Fruit fly (Drosophila melanogaster) whole organism, prepupa: ENCODE data around the gene Ir7a.

Experiments
- CG10631 ChIP-seq: fragments of 200-800 bp; sonication (Bioruptor generic); optimal IDR thresholded peaks from 2 replicates; lab custom pipeline; 2016; ENCODE audit warnings: missing biosample characterization, missing genetic modification characterization
- CG10669 ChIP-seq: fragments of 200-800 bp; sonication (Bioruptor generic); optimal IDR thresholded peaks from 3 replicates; lab custom pipeline; 2018; ENCODE audit warnings: missing biosample characterization, mild to moderate bottlenecking, missing genetic modification characterization, moderate library complexity
- CG11294 ChIP-seq: fragments of 200-800 bp; sonication (Bioruptor generic); IDR thresholded peaks from 2 replicates; pipeline ENCODE4 v1.3.6; 2022; ENCODE audit warnings: missing biosample characterization, missing genetic modification characterization
- CG1621 ChIP-seq: fragments of 200-800 bp; sonication (Bioruptor generic); optimal IDR thresholded peaks from 3 replicates; lab custom pipeline; 2018; ENCODE audit warnings: missing biosample characterization, mild to moderate bottlenecking, missing genetic modification characterization
- CG16779 ChIP-seq: fragments of 200-800 bp; sonication (Bioruptor generic); optimal IDR thresholded peaks from 3 replicates; lab custom pipeline; 2017; ENCODE audit warnings: missing biosample characterization, mild to moderate bottlenecking, missing genetic modification characterization
- CG31627 ChIP-seq: fragments of 200-800 bp; sonication (Bioruptor generic); optimal IDR thresholded peaks from 3 replicates; lab custom pipeline; 2016; ENCODE audit warnings: missing biosample characterization, missing genetic modification characterization
- CG4318 ChIP-seq: fragments of 200-800 bp; sonication (Bioruptor generic); optimal IDR thresholded peaks from 3 replicates; lab custom pipeline; 2017; ENCODE audit warnings: missing biosample characterization, mild to moderate bottlenecking, missing genetic modification characterization
- CG6808 ChIP-seq: fragments of 200-800 bp; sonication (Bioruptor generic); optimal IDR thresholded peaks from 3 replicates; lab custom pipeline; 2017; ENCODE audit warnings: missing biosample characterization, missing genetic modification characterization, mild to moderate bottlenecking, moderate library complexity, missing genetic modification reagents
- CG9139 ChIP-seq: fragments of 200-800 bp; sonication (Bioruptor generic); optimal IDR thresholded peaks from 3 replicates; lab custom pipeline; 2017; ENCODE audit warnings: missing biosample characterization, mild to moderate bottlenecking, missing genetic modification characterization
- Eip78C ChIP-seq: fragments of 200-800 bp; sonication (Bioruptor generic); peaks from one replicate; lab custom pipeline; 2016; ENCODE audit warnings: missing biosample characterization, missing genetic modification characterization
- Ets21C ChIP-seq: fragments of 200-800 bp; sonication (Bioruptor generic); optimal IDR thresholded peaks from 3 replicates; lab custom pipeline; 2016; ENCODE audit warnings: missing biosample characterization, missing genetic modification characterization
- Gug ChIP-seq: fragments of 200-800 bp; sonication (Bioruptor generic); IDR thresholded peaks from 2 replicates; pipeline ENCODE4 v1.3.6; 2022; ENCODE audit warnings: missing biosample characterization, missing genetic modification characterization
- Hr38 ChIP-seq: sonication (Bioruptor generic); optimal IDR thresholded peaks from 2 replicates; lab custom pipeline; 2016; ENCODE audit warnings: missing biosample characterization, missing genetic modification characterization
- Met ChIP-seq: fragments of 200-800 bp; sonication (Bioruptor generic); optimal IDR thresholded peaks from 3 replicates; lab custom pipeline; 2016; ENCODE audit warnings: missing biosample characterization, missing genetic modification characterization
- OdsH ChIP-seq: fragments of 200-800 bp; sonication (Bioruptor generic); optimal IDR thresholded peaks from 3 replicates; lab custom pipeline; 2016; ENCODE audit warnings: missing biosample characterization, missing genetic modification characterization
- Sox14 ChIP-seq: fragments of 200-800 bp; sonication (Bioruptor generic); optimal IDR thresholded peaks from 3 replicates; lab custom pipeline; 2016; ENCODE audit warnings: missing biosample characterization, missing genetic modification characterization
- cyc ChIP-seq: fragments of 200-800 bp; sonication (Bioruptor generic); optimal IDR thresholded peaks from 3 replicates; lab custom pipeline; 2016; ENCODE audit warnings: missing biosample characterization, missing genetic modification characterization
- dac ChIP-seq: fragments of 200-800 bp; sonication (Bioruptor generic); optimal IDR thresholded peaks from 2 replicates; lab custom pipeline; 2017; ENCODE audit warnings: missing biosample characterization, mild to moderate bottlenecking, missing genetic modification characterization
- dsx ChIP-seq: fragments of 200-800 bp; optimal IDR thresholded peaks from 3 replicates; lab custom pipeline; 2019; ENCODE audit warnings: missing biosample characterization, mild to moderate bottlenecking, missing genetic modification characterization, moderate library complexity; ENCODE audit not compliant: poor library complexity, severe bottlenecking
- eg ChIP-seq: fragments of 200-800 bp; sonication (Bioruptor generic); IDR thresholded peaks from 3 replicates; pipeline ENCODE4 v1.3.6; 2022; ENCODE audit warnings: missing biosample characterization, missing genetic modification characterization
- esn ChIP-seq: fragments of 200-800 bp; sonication (Bioruptor generic); optimal IDR thresholded peaks from 2 replicates; lab custom pipeline; 2016; ENCODE audit warnings: missing biosample characterization, mild to moderate bottlenecking, missing genetic modification characterization, moderate library complexity
- fd59A ChIP-seq: fragments of 200-800 bp; sonication (Bioruptor generic); optimal IDR thresholded peaks from 2 replicates; lab custom pipeline; 2017; ENCODE audit warnings: missing biosample characterization, mild to moderate bottlenecking, missing genetic modification characterization, missing genetic modification reagents
- fkh ChIP-seq: fragments of 200-800 bp; sonication (Bioruptor generic); optimal IDR thresholded peaks from 3 replicates; lab custom pipeline; 2017; ENCODE audit warnings: missing biosample characterization, mild to moderate bottlenecking, missing genetic modification characterization, moderate library complexity
- net ChIP-seq: fragments of 200-800 bp; sonication (Bioruptor generic); optimal IDR thresholded peaks from 3 replicates; lab custom pipeline; 2016; ENCODE audit warnings: missing biosample characterization, missing genetic modification characterization
- pdm3 ChIP-seq: fragments of 200-800 bp; sonication (Bioruptor generic); optimal IDR thresholded peaks from 3 replicates; lab custom pipeline; 2016; ENCODE audit warnings: missing biosample characterization, missing genetic modification characterization
- salr ChIP-seq, 2 experiments: fragments of 200-800 bp; sonication (Bioruptor generic); optimal IDR thresholded peaks; 3 replicates each; lab custom pipeline; 2016 to 2018; ENCODE audit warnings: missing biosample characterization in 2 of 2, missing genetic modification characterization in 2 of 2, mild to moderate bottlenecking in 1 of 2
- ss ChIP-seq, 2 experiments: fragments of 200-800 bp; sonication (Bioruptor generic); optimal IDR thresholded peaks; 2 replicates in 1 of 2; 3 replicates in 1 of 2; lab custom pipeline; 2017 to 2018; ENCODE audit warnings: mild to moderate bottlenecking in 2 of 2, missing biosample characterization in 2 of 2, missing genetic modification characterization in 2 of 2, moderate library complexity in 1 of 2
- svp ChIP-seq: fragments of 200-800 bp; sonication (Bioruptor generic); peaks from one replicate; lab custom pipeline; 2016; ENCODE audit warnings: missing biosample characterization, missing genetic modification characterization
- topi ChIP-seq: fragments of 200-800 bp; sonication (Bioruptor generic); optimal IDR thresholded peaks from 3 replicates; lab custom pipeline; 2016; ENCODE audit warnings: missing biosample characterization, missing genetic modification characterization
- vri ChIP-seq: fragments of 200-800 bp; sonication (Bioruptor generic); optimal IDR thresholded peaks from 3 replicates; lab custom pipeline; 2016; ENCODE audit warnings: missing biosample characterization, mild to moderate bottlenecking, missing genetic modification characterization

The Ir7a gene

dm6 chrX:7734131-7734930 is 30.5 kb upstream of the Ir7a start, which contains the start of the genes Pdp and Rab39 (continued):
- peak; percentile 48 for TF ChIP-seq dac (GFP tag; lab: Kevin White, UChicago)
- TF ChIP-seq fd59A (GFP tag; lab: Kevin White, UChicago) = peak; percentile 17
- no peak for TF ChIP-seq CG9139 (GFP tag; lab: Kevin White, UChicago)
- TF ChIP-seq Eip78C (GFP tag; lab: Kevin White, UChicago) = peak; percentile 90
- TF ChIP-seq cyc = peak; percentile 74
- TF ChIP-seq esn (GFP tag; lab: Kevin White, UChicago) = peak; percentile 80
- TF ChIP-seq CG10669 (GFP tag; lab: Kevin White, UChicago) = peak; percentile 58
- TF ChIP-seq CG6808 (GFP tag; lab: Kevin White, UChicago) = peak; percentile 19
- peak; percentile 61 for TF ChIP-seq Ets21C
- no peak for TF ChIP-seq Hr38 (GFP tag; lab: Kevin White, UChicago)
- peak; percentile 64 for TF ChIP-seq CG4318 (GFP tag; lab: Kevin White, UChicago)
- TF ChIP-seq topi (GFP tag; lab: Kevin White, UChicago) = peak; percentile 72
- TF ChIP-seq net (GFP tag; lab: Kevin White, UChicago) = peak; percentile 31
- peak; percentile 62; the same call in 1 of the 2 replicates for TF ChIP-seq CG11294 (GFP tag; lab: Robert Waterston, UW)
- peak; percentile 81 for TF ChIP-seq svp (GFP tag; lab: Kevin White, UChicago)

DNA sequence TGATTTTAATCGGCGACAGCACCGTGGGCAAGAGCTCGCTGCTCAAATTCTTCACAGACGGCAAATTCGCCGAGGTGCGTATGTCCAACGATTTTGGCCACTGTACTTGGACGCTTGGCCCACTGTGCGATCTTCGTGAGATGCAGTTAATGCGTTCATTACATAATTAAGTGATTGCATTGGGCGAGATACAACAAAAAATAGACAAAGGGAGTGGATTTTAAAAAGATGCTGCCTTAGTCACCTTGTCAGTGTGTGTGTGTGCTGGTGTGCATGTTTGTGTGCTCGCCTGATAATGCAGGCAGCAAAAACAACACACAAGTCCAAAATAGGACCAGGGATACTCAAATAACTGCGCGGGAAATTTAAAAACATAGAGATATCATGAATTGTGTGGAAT is 29.5 kb upstream of the Ir7a start:
- TF ChIP-seq ss (GFP tag; optimal IDR thresholded peaks at IDR 0.05; lab: Kevin White, UChicago) (peak; percentile 15 to 41), fd59A (GFP tag; lab: Kevin White, UChicago) (no peak), CG10631 (GFP tag; lab: Kevin White, UChicago) (no peak), pdm3 (GFP tag; lab: Kevin White, UChicago) (no peak), CG16779 (no peak), Gug (GFP tag; lab: Robert Waterston, UW) (no peak), CG6808 (GFP tag; lab: Kevin White, UChicago) (peak; percentile 4), vri (GFP tag; lab: Kevin White, UChicago) (peak; percentile 98), CG4318 (GFP tag; lab: Kevin White, UChicago) (no peak), salr (GFP tag; optimal IDR thresholded peaks at IDR 0.05; lab: Kevin White, UChicago) (no peak), OdsH (GFP tag; lab: Kevin White, UChicago) (no peak), eg (GFP tag; lab: Robert Waterston, UW) (no peak), CG31627 (GFP tag; lab: Kevin White, UChicago) (no peak), CG1621 (tag; lab: Kevin White, UChicago) (peak; percentile 26), dsx (GFP tag; lab: Kevin White, UChicago) (peak; percentile 3), Sox14 (GFP tag; lab: Kevin White, UChicago) (peak; percentile 43), fkh (GFP tag; lab: Kevin White, UChicago) (no peak), Met (no peak), CG11294 (GFP tag; lab: Robert Waterston, UW) (no peak), Eip78C (GFP tag; lab: Kevin White, UChicago) (peak; percentile 59), net (GFP tag; lab: Kevin White, UChicago) (peak; percentile 7), topi (GFP tag; lab: Kevin White, UChicago) (no peak)

DNA sequence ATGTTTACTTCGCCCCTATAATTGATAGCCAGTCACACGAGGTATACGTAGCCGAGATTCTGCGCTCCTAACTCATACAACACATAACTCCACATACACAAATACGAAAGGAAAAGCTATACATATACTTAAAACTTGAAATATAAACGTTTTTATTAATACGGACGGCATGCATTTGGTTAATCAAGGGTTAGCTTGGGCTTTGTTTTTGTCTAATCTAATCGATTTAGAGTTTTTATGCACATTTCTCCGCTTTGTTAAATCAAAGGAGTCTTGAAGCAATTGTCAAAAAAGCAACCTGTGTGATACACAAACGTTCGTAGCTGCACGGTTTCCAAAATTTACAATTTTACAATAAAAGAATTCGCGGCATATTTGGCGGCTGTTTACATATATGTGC is 28.2 kb upstream of the Ir7a start, which contains the start of gene Tom40:
Tom40 (plus strand) TSS at position 301 of the 400 bp plus-strand sequence.
- no peak for TF ChIP-seq CG11294 (GFP tag; lab: Robert Waterston, UW)
- TF ChIP-seq, all 60 proteins: peak for 0

DNA sequence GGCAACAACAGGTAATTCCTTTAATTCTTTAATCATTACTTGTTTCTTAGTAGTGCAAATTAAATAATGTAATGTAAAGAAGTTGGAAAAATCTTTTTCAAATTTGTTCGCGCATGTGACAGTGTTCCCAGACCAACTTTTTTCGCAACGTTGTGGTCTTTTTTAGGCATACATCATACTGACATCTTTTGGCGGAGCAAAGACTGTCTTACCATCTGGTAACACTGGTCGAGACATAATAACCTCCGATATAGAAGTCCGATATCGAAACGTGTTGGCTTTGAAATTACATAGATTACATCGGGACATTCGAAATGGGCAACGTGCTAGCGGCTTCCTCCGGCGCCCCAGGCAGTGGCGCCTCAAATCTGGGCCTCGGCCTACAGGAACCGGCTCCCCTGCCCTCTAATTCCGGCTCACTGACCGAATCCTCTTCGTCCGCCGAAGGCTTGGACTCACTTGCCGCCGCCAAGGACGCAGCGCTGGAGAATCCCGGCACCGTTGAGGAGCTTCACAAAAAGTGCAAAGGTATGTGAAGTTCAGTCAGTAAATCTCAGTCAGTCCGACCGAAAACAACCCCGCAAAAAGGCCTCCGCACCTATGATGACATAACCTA is 27.5 kb upstream of the Ir7a start:
- TF ChIP-seq Met = no peak
- peak; percentile 87 for TF ChIP-seq svp (GFP tag; lab: Kevin White, UChicago)
- TF ChIP-seq CG1621 (tag; lab: Kevin White, UChicago) = peak; percentile 7
- TF ChIP-seq net (GFP tag; lab: Kevin White, UChicago) = no peak
- peak; percentile 46 for TF ChIP-seq vri (GFP tag; lab: Kevin White, UChicago)
